Worm (Caenorhabditis elegans) whole organism, mixed stage, embryonic: ENCODE results near the gene B0244.4.

Experiments used
- ceh-83 ChIP-seq: fragments of 200-800 bp; sonication (Bioruptor generic); optimal IDR thresholded peaks from 2 replicates; lab custom pipeline; 2018; ENCODE audit warnings: mild to moderate bottlenecking, missing genetic modification characterization, missing compliant biosample characterization
- nhr-12 ChIP-seq: fragments of 150-350 bp; optimal IDR thresholded peaks from 2 replicates; lab custom pipeline; 2014; ENCODE audit warnings: missing biosample characterization, missing genetic modification characterization
- unc-39 ChIP-seq: fragments of 150-350 bp; optimal IDR thresholded peaks from 2 replicates; lab custom pipeline; 2014; ENCODE audit warnings: missing biosample characterization, missing genetic modification characterization
- unc-62 ChIP-seq: fragments of 150-350 bp; optimal IDR thresholded peaks from 2 replicates; lab custom pipeline; 2014; ENCODE audit warnings: missing biosample characterization, missing genetic modification reagents, missing genetic modification characterization

DNA sequence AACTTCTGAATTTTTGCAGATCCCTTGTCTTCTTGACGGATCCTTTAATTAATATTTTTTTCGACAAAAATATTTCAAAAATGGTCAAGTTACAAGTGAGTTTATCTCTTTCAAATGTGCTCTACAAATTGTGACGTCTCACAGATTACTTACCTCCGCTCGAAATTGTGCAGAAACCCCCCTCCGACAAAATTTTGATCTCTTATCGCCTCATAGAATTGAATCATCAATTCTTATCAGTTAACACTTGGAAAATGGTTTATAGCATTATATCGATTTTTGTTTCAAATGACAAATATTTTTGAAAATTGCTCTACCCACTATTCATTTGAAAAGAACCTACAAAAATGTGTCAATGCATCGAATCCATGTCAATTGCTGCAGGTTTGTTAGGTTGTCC is 12.4 kb upstream of the B0244.4 start, which contains the start of gene B0244.10:
- TF ChIP-seq nhr-12 (no peak), unc-62 (no peak), ceh-83 (no peak), unc-39 (tag; lab: Kevin White, UChicago) (no peak)
